Worm (Caenorhabditis elegans) whole organism, L4 larva: ENCODE results near the gene F11G11.13.

Experiments used
- F26F4.8 ChIP-seq: fragments of 200-800 bp; sonication (Bioruptor generic); conservative IDR thresholded peaks from 2 replicates; pipeline ENCODE4 v1.3.6; 2022; ENCODE audit warnings: missing genetic modification characterization, missing compliant biosample characterization
- F37D6.2 ChIP-seq: sonication (generic microtip); optimal IDR thresholded peaks from 2 replicates; lab custom pipeline; 2016; ENCODE audit warnings: mild to moderate bottlenecking, missing genetic modification characterization, missing compliant biosample characterization
- T26A8.4 ChIP-seq: fragments of 200-800 bp; sonication (Bioruptor generic); IDR thresholded peaks from 2 replicates; pipeline ENCODE4 v1.3.6; 2022; ENCODE audit warnings: missing genetic modification characterization, missing compliant biosample characterization
- Y105C5A.15 ChIP-seq: fragments of 200-800 bp; sonication (Bioruptor generic); IDR thresholded peaks from 2 replicates; pipeline ENCODE4 v1.3.6; 2022; ENCODE audit warnings: missing genetic modification characterization, missing compliant biosample characterization
- aha-1 ChIP-seq: fragments of 150-350 bp; peaks from one replicate; lab custom pipeline; 2014; ENCODE audit warnings: missing biosample characterization, missing genetic modification characterization
- ama-1 ChIP-seq: fragments of 150-350 bp; optimal IDR thresholded peaks from 2 replicates; lab custom pipeline; 2014; ENCODE audit warnings: inconsistent platforms, mixed read lengths
- attf-4 ChIP-seq: sonication (generic microtip); optimal IDR thresholded peaks from 3 replicates; lab custom pipeline; 2017; ENCODE audit warnings: missing biosample characterization, missing genetic modification characterization
- ceh-20 ChIP-seq: fragments of 200-800 bp; sonication (Bioruptor generic); IDR thresholded peaks from 2 replicates; pipeline ENCODE4 v1.3.6; 2022; ENCODE audit warnings: missing genetic modification reagents, missing genetic modification characterization, missing compliant biosample characterization
- ceh-32 ChIP-seq: sonication (generic microtip); optimal IDR thresholded peaks from 2 replicates; lab custom pipeline; 2016; ENCODE audit warnings: mild to moderate bottlenecking, missing genetic modification characterization, missing compliant biosample characterization; ENCODE audit not compliant: poor library complexity
- ceh-62 ChIP-seq: sonication (generic microtip); optimal IDR thresholded peaks from 2 replicates; lab custom pipeline; 2017; ENCODE audit warnings: missing biosample characterization, missing genetic modification characterization
- cey-2 ChIP-seq: sonication (generic microtip); optimal IDR thresholded peaks from 3 replicates; lab custom pipeline; 2017; ENCODE audit warnings: missing genetic modification characterization, mild to moderate bottlenecking, missing compliant biosample characterization, antibody characterized with exemption, borderline replicate concordance; ENCODE audit not compliant: insufficient read depth
- ctbp-1 ChIP-seq: fragments of 200-800 bp; sonication (Bioruptor generic); IDR thresholded peaks from 2 replicates; pipeline ENCODE4 v1.3.6; 2022; ENCODE audit warnings: missing genetic modification reagents, missing genetic modification characterization, missing compliant biosample characterization
- dmd-9 ChIP-seq: fragments of 200-800 bp; sonication (Bioruptor generic); IDR thresholded peaks from 2 replicates; pipeline ENCODE4 v1.3.6; 2022; ENCODE audit warnings: missing genetic modification reagents, missing genetic modification characterization, missing compliant biosample characterization
- dpl-1 ChIP-seq: fragments of 150-350 bp; optimal IDR thresholded peaks from 2 replicates; lab custom pipeline; 2014; ENCODE audit warnings: missing biosample characterization, missing genetic modification reagents, missing genetic modification characterization
- fkh-10 ChIP-seq: fragments of 150-350 bp; optimal IDR thresholded peaks from 2 replicates; lab custom pipeline; 2014; ENCODE audit warnings: missing biosample characterization, missing genetic modification reagents, missing genetic modification characterization
- fos-1 ChIP-seq: fragments of 150-350 bp; optimal IDR thresholded peaks from 2 replicates; lab custom pipeline; 2014; ENCODE audit warnings: missing biosample characterization, missing genetic modification characterization
- gei-8 ChIP-seq: fragments of 200-800 bp; sonication (Bioruptor generic); optimal IDR thresholded peaks from 2 replicates; lab custom pipeline; 2018; ENCODE audit warnings: mild to moderate bottlenecking, missing genetic modification characterization, missing compliant biosample characterization
- hif-1 ChIP-seq, 2 experiments: sonication (generic microtip); optimal IDR thresholded peaks; 2 replicates each; lab custom pipeline; 2016 to 2017; ENCODE audit warnings: missing compliant biosample characterization in 2 of 2, missing genetic modification characterization in 2 of 2, missing genetic modification reagents in 2 of 2, missing genotype in 2 of 2, mild to moderate bottlenecking in 1 of 2
- hlh-11 ChIP-seq: fragments of 200-800 bp; sonication (Bioruptor generic); optimal IDR thresholded peaks from 2 replicates; lab custom pipeline; 2018; ENCODE audit warnings: mild to moderate bottlenecking, missing genetic modification characterization, missing compliant biosample characterization
- lin-1 ChIP-seq: fragments of 200-800 bp; sonication (Bioruptor generic); IDR thresholded peaks from 2 replicates; pipeline ENCODE4 v1.3.6; 2022; ENCODE audit warnings: missing genetic modification reagents, missing genetic modification characterization, missing compliant biosample characterization
- lin-29 ChIP-seq: fragments of 200-800 bp; sonication (Bioruptor generic); IDR thresholded peaks from 2 replicates; pipeline ENCODE4 v1.3.6; 2022; ENCODE audit warnings: missing genetic modification reagents, missing genetic modification characterization, missing compliant biosample characterization
- lsy-2 ChIP-seq, 2 experiments: fragments of 150-350 bp in 1 of 2; sonication (generic microtip) in 1 of 2; optimal IDR thresholded peaks; 2 replicates each; lab custom pipeline; 2014 to 2017; ENCODE audit warnings: missing biosample characterization in 2 of 2, missing genetic modification characterization in 2 of 2
- mdl-1 ChIP-seq, 2 experiments: fragments of 150-350 bp in 1 of 2; sonication (generic microtip) in 1 of 2; optimal IDR thresholded peaks; 2 replicates each; lab custom pipeline; 2014 to 2017; ENCODE audit warnings: missing biosample characterization in 2 of 2, missing genetic modification characterization in 2 of 2
- mes-2 ChIP-seq: sonication (generic microtip); optimal IDR thresholded peaks from 2 replicates; lab custom pipeline; 2016; ENCODE audit warnings: missing genotype, mild to moderate bottlenecking, missing genetic modification characterization, missing compliant biosample characterization; ENCODE audit not compliant: poor library complexity, severe bottlenecking
- mxl-3 ChIP-seq: fragments of 200-800 bp; sonication (Bioruptor generic); optimal IDR thresholded peaks from 2 replicates; lab custom pipeline; 2018; ENCODE audit warnings: mild to moderate bottlenecking, missing genetic modification characterization, missing compliant biosample characterization
- nhr-102 ChIP-seq: sonication (generic microtip); optimal IDR thresholded peaks from 2 replicates; lab custom pipeline; 2016; ENCODE audit warnings: mild to moderate bottlenecking, missing genetic modification characterization, moderate library complexity, missing compliant biosample characterization
- nhr-11 ChIP-seq: fragments of 150-350 bp; optimal IDR thresholded peaks from 2 replicates; lab custom pipeline; 2014; ENCODE audit warnings: missing biosample characterization, missing genetic modification characterization
- nhr-111 ChIP-seq: fragments of 200-800 bp; sonication (Bioruptor generic); optimal IDR thresholded peaks from 2 replicates; lab custom pipeline; 2018; ENCODE audit warnings: mild to moderate bottlenecking, missing genetic modification characterization, missing compliant biosample characterization
- nhr-25 ChIP-seq: sonication (generic microtip); optimal IDR thresholded peaks from 2 replicates; lab custom pipeline; 2017; ENCODE audit warnings: missing genetic modification characterization, mild to moderate bottlenecking, missing compliant biosample characterization, antibody characterized with exemption, moderate library complexity, borderline replicate concordance; ENCODE audit not compliant: insufficient read depth
- nhr-28 ChIP-seq: fragments of 150-350 bp; optimal IDR thresholded peaks from 2 replicates; lab custom pipeline; 2014; ENCODE audit warnings: missing biosample characterization, missing genetic modification characterization
- nhr-42 ChIP-seq: fragments of 200-800 bp; sonication (Bioruptor generic); IDR thresholded peaks from 2 replicates; pipeline ENCODE4 v1.3.6; 2022; ENCODE audit warnings: missing genetic modification characterization, missing compliant biosample characterization
- nhr-48 ChIP-seq: sonication (generic microtip); optimal IDR thresholded peaks from 2 replicates; lab custom pipeline; 2016; ENCODE audit warnings: mild to moderate bottlenecking, missing genetic modification characterization, missing compliant biosample characterization
- php-3 ChIP-seq: fragments of 200-800 bp; sonication (Bioruptor generic); IDR thresholded peaks from 2 replicates; pipeline ENCODE4 v1.3.6; 2022; ENCODE audit warnings: missing genetic modification reagents, missing genetic modification characterization, missing compliant biosample characterization
- saeg-2 ChIP-seq: fragments of 200-800 bp; sonication (Bioruptor generic); IDR thresholded peaks from 2 replicates; pipeline ENCODE4 v1.3.6; 2022; ENCODE audit warnings: missing genetic modification reagents, missing genetic modification characterization, missing compliant biosample characterization
- set-16 ChIP-seq: fragments of 200-800 bp; sonication (Bioruptor generic); IDR thresholded peaks from 2 replicates; pipeline ENCODE4 v1.3.6; 2022; ENCODE audit warnings: missing genetic modification reagents, missing genetic modification characterization, missing compliant biosample characterization
- snpc-1.2 ChIP-seq: fragments of 200-800 bp; sonication (Bioruptor generic); IDR thresholded peaks from 2 replicates; pipeline ENCODE4 v1.3.6; 2022; ENCODE audit warnings: missing genetic modification reagents, missing genetic modification characterization, missing compliant biosample characterization
- spr-3 ChIP-seq: fragments of 200-800 bp; sonication (Bioruptor generic); optimal IDR thresholded peaks from 2 replicates; lab custom pipeline; 2018; ENCODE audit warnings: mild to moderate bottlenecking, missing genetic modification characterization, missing compliant biosample characterization
- tag-97 ChIP-seq: fragments of 200-800 bp; sonication (Bioruptor generic); IDR thresholded peaks from 2 replicates; pipeline ENCODE4 v1.3.6; 2022; ENCODE audit warnings: missing genetic modification characterization, missing compliant biosample characterization
- unc-130 ChIP-seq: sonication (generic microtip); optimal IDR thresholded peaks from 2 replicates; lab custom pipeline; 2016; ENCODE audit warnings: missing genetic modification reagents, missing genetic modification characterization, missing compliant biosample characterization
- unc-39 ChIP-seq: sonication (generic microtip); optimal IDR thresholded peaks from 2 replicates; lab custom pipeline; 2017; ENCODE audit warnings: missing biosample characterization, missing genetic modification characterization
- unc-62 ChIP-seq, 3 experiments: fragments of 150-350 bp in 1 of 3; sonication (generic microtip); optimal IDR thresholded peaks in 2 of 3; peaks in 1 of 3; 1 replicate in 1 of 3; 2 replicates in 2 of 3; lab custom pipeline; 2014 to 2017; ENCODE audit warnings: missing biosample characterization in 3 of 3, missing genetic modification characterization in 3 of 3, missing genetic modification reagents in 3 of 3, missing genotype in 1 of 3
- zag-1 ChIP-seq: fragments of 150-350 bp; optimal IDR thresholded peaks from 2 replicates; lab custom pipeline; 2014; ENCODE audit warnings: missing biosample characterization, missing genetic modification characterization
- zip-11 ChIP-seq: fragments of 200-800 bp; sonication (Bioruptor generic); IDR thresholded peaks from 2 replicates; pipeline ENCODE4 v1.3.6; 2022; ENCODE audit warnings: missing genetic modification characterization, missing compliant biosample characterization

Gene F11G11.13

DNA sequence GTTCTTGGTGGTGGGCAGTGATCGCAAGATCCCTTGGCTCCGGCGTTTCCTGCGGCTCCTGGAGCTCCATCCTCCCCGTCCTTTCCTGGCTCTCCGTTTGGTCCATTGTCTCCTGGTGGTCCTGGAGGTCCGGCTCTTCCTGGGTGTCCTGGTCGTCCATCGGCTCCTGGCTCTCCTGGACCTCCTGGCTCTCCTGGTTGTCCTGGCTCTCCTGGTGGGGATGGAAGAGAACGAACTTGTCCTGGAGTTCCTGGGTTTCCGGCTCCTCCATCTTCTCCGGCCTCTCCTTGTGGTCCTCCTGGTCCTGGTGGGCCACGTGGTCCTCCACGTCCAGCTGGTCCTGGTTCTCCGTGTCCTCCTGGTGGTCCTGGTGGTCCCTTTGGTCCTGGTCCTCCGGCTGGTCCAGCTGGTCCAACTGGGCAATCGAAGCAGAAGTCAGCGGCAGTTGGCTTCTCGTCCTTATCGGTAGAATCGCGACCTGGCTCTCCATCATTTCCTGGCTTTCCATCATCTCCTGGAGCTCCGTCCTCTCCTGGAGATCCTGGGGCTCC, 6.1 kb downstream of the F11G11.13 start (continued):
- TF ChIP-seq Y105C5A.15 (no peak), ama-1 (no peak), mxl-3 (no peak), ceh-32 (tag; lab: Kevin White, UChicago) (no peak), zip-11 (GFP tag; lab: Robert Waterston, UW) (no peak), saeg-2 (GFP tag; lab: Robert Waterston, UW) (no peak), mdl-1 (tag; optimal IDR thresholded peaks at IDR 0.05; lab: Kevin White, UChicago) (no peak), ctbp-1 (GFP tag; lab: Robert Waterston, UW) (0 out of 2 replicates have a peak, but pooled peaks have one; percentile 29), tag-97 (GFP tag; lab: Robert Waterston, UW) (no peak), mes-2 (tag; lab: Kevin White, UChicago) (no peak), zag-1 (tag; lab: Kevin White, UChicago) (no peak), fkh-10 (GFP tag; lab: Kevin White, UChicago) (no peak), lin-1 (GFP tag; lab: Robert Waterston, UW) (no peak), spr-3 (GFP tag; lab: Kevin White, UChicago) (no peak)

DNA sequence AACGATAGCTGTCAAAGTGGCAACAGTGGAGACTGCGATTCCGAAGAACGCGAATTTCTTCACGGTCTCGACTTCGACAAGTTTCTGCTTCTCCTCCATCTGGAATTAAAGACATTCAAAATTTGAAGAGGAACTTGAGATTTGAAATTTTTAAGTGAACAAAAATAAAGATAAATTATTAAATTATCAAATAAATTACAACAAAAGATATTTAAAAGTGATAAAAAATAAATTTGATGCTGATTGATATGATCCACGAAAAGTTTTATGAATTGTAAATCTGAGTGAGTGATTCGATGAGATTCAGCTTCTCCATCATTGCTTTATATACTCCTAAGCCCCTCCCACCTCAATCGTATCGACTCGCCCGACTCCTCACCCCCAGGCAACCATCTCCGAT, 8.5 kb downstream of the F11G11.13 start, which contains the start of gene col-17:
Gene col-17 (minus strand): TSS at position 101 of the 400 bp plus-strand sequence.
- TF ChIP-seq tag-97 (GFP tag; lab: Robert Waterston, UW) = no peak
- no peak for TF ChIP-seq attf-4 (tag; lab: Kevin White, UChicago)
- no peak for TF ChIP-seq F37D6.2 (tag; lab: Kevin White, UChicago)
- TF ChIP-seq nhr-102 = no peak
- TF ChIP-seq unc-62 (GFP tag; optimal IDR thresholded peaks at IDR 0.05 in 1 of 2; lab: Kevin White, UChicago) = no peak
- no peak for TF ChIP-seq unc-62 (tag; optimal IDR thresholded peaks at IDR 0.05; lab: Kevin White, UChicago)
- no peak for TF ChIP-seq zip-11 (GFP tag; lab: Robert Waterston, UW)
- no peak for TF ChIP-seq ama-1
- TF ChIP-seq nhr-111 = no peak
- no peak for TF ChIP-seq nhr-28 (tag; lab: Kevin White, UChicago)
- no peak for TF ChIP-seq php-3 (GFP tag; lab: Robert Waterston, UW)
- no peak for TF ChIP-seq unc-39 (tag; lab: Kevin White, UChicago)
- no peak for TF ChIP-seq mes-2 (tag; lab: Kevin White, UChicago)
- no peak for TF ChIP-seq hif-1 (tag; optimal IDR thresholded peaks at IDR 0.05; lab: Kevin White, UChicago)
- no peak for TF ChIP-seq gei-8 (GFP tag; lab: Kevin White, UChicago)
- TF ChIP-seq hlh-11 (tag; lab: Kevin White, UChicago) = no peak
- TF ChIP-seq, all 104 proteins: peak for 0

DNA sequence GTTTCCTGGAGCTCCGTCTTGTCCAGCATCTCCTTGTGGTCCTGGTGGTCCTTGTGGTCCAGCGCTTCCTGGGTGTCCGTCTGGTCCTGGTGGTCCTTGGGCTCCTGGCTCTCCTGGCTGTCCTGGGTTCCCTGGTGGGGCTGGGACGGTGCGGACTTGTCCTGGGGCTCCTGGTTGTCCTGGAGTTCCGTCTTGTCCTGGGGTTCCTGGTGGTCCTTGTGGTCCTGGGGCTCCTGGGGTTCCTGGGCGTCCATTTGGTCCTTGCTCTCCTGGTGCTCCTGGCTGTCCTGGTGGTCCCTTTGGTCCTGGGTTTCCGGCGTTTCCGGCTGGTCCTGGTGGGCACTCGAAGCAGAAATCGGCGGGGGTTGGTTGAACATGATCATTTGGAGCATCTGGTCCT, 9.2 kb downstream of the F11G11.13 start:
- TF ChIP-seq set-16 (GFP tag; lab: Robert Waterston, UW) (peak; percentile 97), snpc-1.2 (GFP tag; lab: Robert Waterston, UW) (0 out of 2 replicates have a peak, but pooled peaks have one; percentile 23)

DNA sequence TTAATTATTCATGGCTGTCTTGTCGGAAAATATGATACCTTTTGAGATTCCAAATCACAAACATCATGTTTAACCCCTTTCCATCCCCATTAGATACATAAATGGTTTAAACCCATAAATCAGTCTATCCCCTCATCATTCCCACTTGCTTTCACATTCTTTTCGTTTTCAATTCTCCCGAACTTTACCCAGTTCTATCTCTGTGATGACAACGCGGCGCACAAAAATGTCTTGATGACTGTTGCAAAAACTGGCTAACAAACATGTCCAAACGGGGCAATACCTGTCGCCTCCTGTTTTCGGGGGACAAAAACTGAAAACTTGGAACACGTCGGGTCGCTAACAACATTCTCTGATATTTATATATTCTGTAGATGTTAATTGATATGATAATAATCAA, 9.9 kb downstream of the F11G11.13 start:
- TF ChIP-seq unc-130 (GFP tag; lab: Kevin White, UChicago) (no peak), nhr-11 (tag; lab: Kevin White, UChicago) (no peak), aha-1 (peak; percentile 73), nhr-28 (tag; lab: Kevin White, UChicago) (peak; percentile 42), dpl-1 (GFP tag; lab: Kevin White, UChicago) (peak; percentile 16), ceh-62 (no peak), nhr-42 (GFP tag; lab: Robert Waterston, UW) (no peak), T26A8.4 (GFP tag; lab: Robert Waterston, UW) (peak; percentile 52; the same call in 1 of the 2 replicates), ceh-32 (tag; lab: Kevin White, UChicago) (no peak), snpc-1.2 (GFP tag; lab: Robert Waterston, UW) (no peak), mxl-3 (peak; percentile 65), hif-1 (tag; optimal IDR thresholded peaks at IDR 0.05; lab: Kevin White, UChicago) (no peak), F26F4.8 (GFP tag; lab: Robert Waterston, UW) (no peak), ceh-20 (no peak), cey-2 (tag; lab: Kevin White, UChicago) (no peak), nhr-48 (tag; lab: Kevin White, UChicago) (peak; percentile 45), dmd-9 (no peak), lsy-2 (tag; optimal IDR thresholded peaks at IDR 0.05; lab: Kevin White, UChicago) (no peak), hlh-11 (tag; lab: Kevin White, UChicago) (peak; percentile 71), lin-29 (GFP tag; lab: Robert Waterston, UW) (no peak), nhr-25 (no peak), tag-97 (GFP tag; lab: Robert Waterston, UW) (no peak), ama-1 (peak; percentile 82), fos-1 (tag; lab: Kevin White, UChicago) (no peak)
